Worm (Caenorhabditis elegans) whole organism, L2 larva: ENCODE results near the gene npr-16.

Experiments
- C34F6.9 ChIP-seq: fragments of 150-350 bp; optimal IDR thresholded peaks from 2 replicates; lab custom pipeline; 2014; ENCODE audit warnings: missing biosample characterization, missing genetic modification characterization
- F13H6.1 ChIP-seq: sonication (generic microtip); optimal IDR thresholded peaks from 2 replicates; lab custom pipeline; 2016; ENCODE audit warnings: missing genetic modification characterization, missing compliant biosample characterization
- R02D3.7 ChIP-seq: fragments of 150-350 bp; optimal IDR thresholded peaks from 2 replicates; lab custom pipeline; 2014; ENCODE audit warnings: missing biosample characterization, missing genetic modification characterization
- Y55F3AM.14 ChIP-seq: fragments of 200-800 bp; sonication (Bioruptor generic); optimal IDR thresholded peaks from 2 replicates; lab custom pipeline; 2018; ENCODE audit warnings: mild to moderate bottlenecking, missing genetic modification characterization, missing compliant biosample characterization
- ZK546.5 ChIP-seq: sonication (generic microtip); optimal IDR thresholded peaks from 2 replicates; lab custom pipeline; 2017; ENCODE audit warnings: missing biosample characterization, missing genetic modification characterization
- alr-1 ChIP-seq: fragments of 150-350 bp; optimal IDR thresholded peaks from 2 replicates; lab custom pipeline; 2014; ENCODE audit warnings: missing biosample characterization, missing genetic modification characterization
- aly-2 ChIP-seq: fragments of 150-350 bp; optimal IDR thresholded peaks from 2 replicates; lab custom pipeline; 2014; ENCODE audit warnings: missing biosample characterization, missing genetic modification characterization
- blmp-1 ChIP-seq: sonication (generic microtip); optimal IDR thresholded peaks from 2 replicates; lab custom pipeline; 2017; ENCODE audit warnings: missing genetic modification characterization, mild to moderate bottlenecking, missing compliant biosample characterization, antibody characterized with exemption, moderate library complexity; ENCODE audit not compliant: insufficient read depth
- ceh-16 ChIP-seq: fragments of 150-350 bp; optimal IDR thresholded peaks from 2 replicates; lab custom pipeline; 2014; ENCODE audit warnings: missing biosample characterization, missing genetic modification characterization
- crh-2 ChIP-seq: sonication (generic microtip); optimal IDR thresholded peaks from 2 replicates; lab custom pipeline; 2017; ENCODE audit warnings: missing biosample characterization, missing genetic modification characterization
- egl-27 ChIP-seq: sonication (generic microtip); optimal IDR thresholded peaks from 3 replicates; lab custom pipeline; 2017; ENCODE audit warnings: missing biosample characterization, missing genetic modification reagents, missing genetic modification characterization
- elt-1 ChIP-seq: fragments of 150-350 bp; optimal IDR thresholded peaks from 2 replicates; lab custom pipeline; 2014; ENCODE audit warnings: missing biosample characterization, missing genetic modification characterization
- elt-3 ChIP-seq: sonication (generic microtip); optimal IDR thresholded peaks from 2 replicates; lab custom pipeline; 2017; ENCODE audit warnings: missing biosample characterization, missing genetic modification characterization
- fos-1 ChIP-seq: fragments of 150-350 bp; optimal IDR thresholded peaks from 2 replicates; lab custom pipeline; 2014; ENCODE audit warnings: missing biosample characterization, missing genetic modification characterization
- gmeb-1 ChIP-seq: fragments of 150-350 bp; optimal IDR thresholded peaks from 2 replicates; lab custom pipeline; 2014; ENCODE audit warnings: missing biosample characterization, missing genetic modification characterization
- lin-13 ChIP-seq: fragments of 150-350 bp; optimal IDR thresholded peaks from 2 replicates; lab custom pipeline; 2014; ENCODE audit warnings: missing biosample characterization, missing genetic modification reagents, missing genetic modification characterization
- lin-39 ChIP-seq: fragments of 150-350 bp; optimal IDR thresholded peaks from 2 replicates; lab custom pipeline; 2014; ENCODE audit warnings: missing biosample characterization, missing genetic modification reagents, missing genetic modification characterization
- lsy-2 ChIP-seq, 2 experiments: fragments of 150-350 bp in 1 of 2; sonication (generic microtip) in 1 of 2; optimal IDR thresholded peaks; 2 replicates each; lab custom pipeline; 2014 to 2017; ENCODE audit warnings: missing biosample characterization in 2 of 2, missing genetic modification characterization in 2 of 2
- mab-5 ChIP-seq: fragments of 150-350 bp; optimal IDR thresholded peaks from 2 replicates; lab custom pipeline; 2014; ENCODE audit warnings: missing biosample characterization, missing genetic modification characterization
- mbf-1 ChIP-seq: sonication (generic microtip); optimal IDR thresholded peaks from 2 replicates; lab custom pipeline; 2017; ENCODE audit warnings: missing biosample characterization, missing genetic modification characterization
- mdl-1 ChIP-seq, 2 experiments: fragments of 150-350 bp in 1 of 2; sonication (generic microtip) in 1 of 2; optimal IDR thresholded peaks; 2 replicates each; lab custom pipeline; 2017; ENCODE audit warnings: missing biosample characterization in 2 of 2, missing genetic modification characterization in 2 of 2
- nhr-10 ChIP-seq: sonication (generic microtip); optimal IDR thresholded peaks from 2 replicates; lab custom pipeline; 2017; ENCODE audit warnings: missing biosample characterization, missing genetic modification characterization
- nhr-11 ChIP-seq: fragments of 150-350 bp; optimal IDR thresholded peaks from 2 replicates; lab custom pipeline; 2014; ENCODE audit warnings: missing biosample characterization, missing genetic modification characterization
- nhr-12 ChIP-seq: fragments of 150-350 bp; optimal IDR thresholded peaks from 2 replicates; lab custom pipeline; 2014; ENCODE audit warnings: missing biosample characterization, missing genetic modification characterization
- nhr-21 ChIP-seq: fragments of 150-350 bp; optimal IDR thresholded peaks from 2 replicates; lab custom pipeline; 2014; ENCODE audit warnings: missing biosample characterization, missing genetic modification characterization
- nhr-23 ChIP-seq: fragments of 150-350 bp; optimal IDR thresholded peaks from 2 replicates; lab custom pipeline; 2014; ENCODE audit warnings: missing biosample characterization, missing genetic modification reagents, missing genetic modification characterization
- nhr-237 ChIP-seq: fragments of 150-350 bp; optimal IDR thresholded peaks from 2 replicates; lab custom pipeline; 2014; ENCODE audit warnings: missing biosample characterization, missing genetic modification characterization
- nhr-6 ChIP-seq: fragments of 150-350 bp; optimal IDR thresholded peaks from 2 replicates; lab custom pipeline; 2014; ENCODE audit warnings: missing biosample characterization, missing genetic modification characterization
- nhr-77 ChIP-seq: fragments of 150-350 bp; optimal IDR thresholded peaks from 2 replicates; lab custom pipeline; 2014; ENCODE audit warnings: missing biosample characterization, missing genetic modification characterization
- peb-1 ChIP-seq: fragments of 150-350 bp; optimal IDR thresholded peaks from 2 replicates; lab custom pipeline; 2014; ENCODE audit warnings: missing biosample characterization, missing genetic modification characterization
- sem-4 ChIP-seq: fragments of 150-350 bp; optimal IDR thresholded peaks from 2 replicates; lab custom pipeline; 2014; ENCODE audit warnings: missing biosample characterization, missing genetic modification reagents, missing genetic modification characterization
- skn-1 ChIP-seq: sonication (generic microtip); optimal IDR thresholded peaks from 2 replicates; lab custom pipeline; 2017; ENCODE audit warnings: missing biosample characterization, missing genetic modification characterization
- sma-3 ChIP-seq: sonication (generic microtip); optimal IDR thresholded peaks from 2 replicates; lab custom pipeline; 2016; ENCODE audit warnings: missing genetic modification reagents, missing genetic modification characterization, missing compliant biosample characterization
- sma-9 ChIP-seq, 2 experiments: fragments of 150-350 bp in 1 of 2; sonication (generic microtip) in 1 of 2; optimal IDR thresholded peaks; 2 replicates each; lab custom pipeline; 2014 to 2016; ENCODE audit warnings: missing genetic modification characterization in 2 of 2, mild to moderate bottlenecking in 1 of 2, missing biosample characterization in 1 of 2, missing compliant biosample characterization in 1 of 2, missing genetic modification reagents in 1 of 2, moderate library complexity in 1 of 2
- snpc-4 ChIP-seq: fragments of 150-350 bp; optimal IDR thresholded peaks from 2 replicates; lab custom pipeline; 2014; ENCODE audit warnings: missing biosample characterization, missing genetic modification characterization
- unc-39 ChIP-seq: fragments of 150-350 bp; optimal IDR thresholded peaks from 2 replicates; lab custom pipeline; 2014; ENCODE audit warnings: missing biosample characterization, missing genetic modification characterization
- unc-55 ChIP-seq: fragments of 150-350 bp; sonication (generic microtip); optimal IDR thresholded peaks from 3 replicates; lab custom pipeline; 2014; ENCODE audit warnings: missing biosample characterization, missing genetic modification reagents, missing genetic modification characterization
- unc-62 ChIP-seq: fragments of 150-350 bp; optimal IDR thresholded peaks from 2 replicates; lab custom pipeline; 2014; ENCODE audit warnings: missing biosample characterization, missing genetic modification reagents, missing genetic modification characterization
- zag-1 ChIP-seq: fragments of 150-350 bp; optimal IDR thresholded peaks from 2 replicates; lab custom pipeline; 2014; ENCODE audit warnings: missing biosample characterization, missing genetic modification characterization
- ztf-11 ChIP-seq: sonication (generic microtip); optimal IDR thresholded peaks from 2 replicates; lab custom pipeline; 2017; ENCODE audit warnings: missing biosample characterization, missing genetic modification characterization

Gene npr-16

DNA sequence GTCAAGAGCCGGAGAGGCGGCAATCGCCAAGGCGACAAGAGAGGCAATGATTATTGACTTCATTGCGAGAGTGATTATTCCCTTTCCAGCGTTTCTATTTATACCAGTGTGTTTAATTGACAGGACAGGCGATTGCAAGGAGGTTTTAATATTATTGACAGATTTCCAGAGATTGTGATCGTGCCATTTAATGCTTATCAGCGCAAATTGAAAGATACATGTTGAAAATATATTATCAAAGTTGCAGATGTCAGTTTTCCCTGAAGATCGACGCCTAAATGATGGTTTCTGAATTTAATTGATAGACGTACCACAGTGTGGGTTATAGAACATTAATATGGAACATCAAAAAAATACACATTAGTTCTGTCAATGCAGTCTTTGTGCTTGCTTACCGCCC is 45.3 kb downstream of the npr-16 start, which contains the start of gene vit-4:
Gene vit-4 (minus strand): TSS at position 63 of the 400 bp plus-strand sequence.
- TF ChIP-seq mab-5 (no peak), nhr-11 (tag; lab: Kevin White, UChicago) (no peak), snpc-4 (no peak), gmeb-1 (tag; lab: Kevin White, UChicago) (no peak), unc-55 (no peak), fos-1 (tag; lab: Kevin White, UChicago) (no peak), peb-1 (tag; lab: Kevin White, UChicago) (no peak), sma-9 (GFP tag; optimal IDR thresholded peaks at IDR 0.05; lab: Kevin White, UChicago) (no peak), sma-9 (tag; optimal IDR thresholded peaks at IDR 0.05; lab: Kevin White, UChicago) (no peak), lin-39 (tag; lab: Kevin White, UChicago) (no peak), nhr-10 (tag; lab: Kevin White, UChicago) (no peak), C34F6.9 (tag; lab: Kevin White, UChicago) (no peak), egl-27 (tag; lab: Kevin White, UChicago) (no peak), elt-1 (tag; lab: Kevin White, UChicago) (no peak), Y55F3AM.14 (no peak), F13H6.1 (tag; lab: Kevin White, UChicago) (no peak), lsy-2 (tag; optimal IDR thresholded peaks at IDR 0.05; lab: Kevin White, UChicago) (no peak), nhr-21 (tag; lab: Kevin White, UChicago) (no peak), nhr-12 (no peak), mbf-1 (tag; lab: Kevin White, UChicago) (no peak), ZK546.5 (tag; lab: Kevin White, UChicago) (no peak)

- TF ChIP-seq mdl-1 (tag; optimal IDR thresholded peaks at IDR 0.05; lab: Kevin White, UChicago): no peak
- TF ChIP-seq fos-1 (tag; lab: Kevin White, UChicago): no peak
- TF ChIP-seq lin-13 (GFP tag; lab: Kevin White, UChicago): no peak
- TF ChIP-seq unc-62 (GFP tag; lab: Kevin White, UChicago): no peak
- TF ChIP-seq R02D3.7 (tag; lab: Kevin White, UChicago): no peak
- TF ChIP-seq unc-55: no peak
- no peak for TF ChIP-seq elt-1 (tag; lab: Kevin White, UChicago)
- TF ChIP-seq nhr-11 (tag; lab: Kevin White, UChicago): no peak
- TF ChIP-seq blmp-1 (tag; lab: Kevin White, UChicago): no peak
Measured at ce11 chrX:3566856-3567255, 48.3 kb downstream of the npr-16 start.

DNA sequence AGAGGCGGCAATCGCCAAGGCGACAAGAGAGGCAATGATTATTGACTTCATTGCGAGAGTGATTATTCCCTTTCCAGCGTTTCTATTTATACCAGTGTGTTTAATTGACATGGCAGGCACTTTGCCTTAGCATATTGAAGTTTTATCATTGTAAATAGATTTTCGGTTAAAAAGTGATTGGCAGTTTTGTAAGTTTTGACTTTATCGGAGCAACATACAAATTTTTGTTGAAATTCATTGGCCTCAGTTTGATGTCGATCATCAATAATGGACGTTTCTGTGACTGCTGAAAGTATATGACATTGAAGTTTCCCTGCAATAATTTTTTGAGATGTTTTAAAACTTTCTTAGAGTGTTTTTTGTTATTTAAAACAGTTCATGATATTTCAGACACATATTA is 53.9 kb downstream of the npr-16 start, which contains the start of gene vit-3:
Gene vit-3 (minus strand): TSS at position 60 of the 400 bp plus-strand sequence.
- TF ChIP-seq lin-13 (GFP tag; lab: Kevin White, UChicago) (no peak), F13H6.1 (tag; lab: Kevin White, UChicago) (no peak)
- TF ChIP-seq, all 48 proteins: peak for 0

DNA sequence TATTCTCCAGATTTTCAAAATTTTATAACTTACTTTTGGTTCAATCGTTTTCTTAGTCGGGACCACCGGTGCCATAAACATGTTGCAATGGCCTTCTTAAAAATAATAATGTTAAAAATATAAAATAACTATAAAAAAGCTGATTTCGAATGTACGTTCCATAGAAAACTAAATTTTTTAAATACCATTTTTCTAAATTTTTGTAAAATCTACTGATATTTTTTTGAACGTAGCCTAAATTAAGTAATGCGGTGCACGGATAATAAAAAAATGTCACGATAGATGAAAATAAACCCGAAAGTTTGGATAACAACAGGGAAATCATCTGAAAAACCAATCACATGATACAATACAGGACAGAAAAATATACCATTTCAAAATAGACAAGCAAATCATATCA is 54.9 kb downstream of the npr-16 start, which contains the start of gene T27A10.5:
Gene T27A10.5 (minus strand): TSS at position 101 of the 400 bp plus-strand sequence.
- TF ChIP-seq unc-39 (tag; lab: Kevin White, UChicago): no peak
- no peak for TF ChIP-seq crh-2 (tag; lab: Kevin White, UChicago)
- no peak for TF ChIP-seq elt-3 (tag; lab: Kevin White, UChicago)
- TF ChIP-seq, all 48 proteins: peak for 0

ce11 chrX:3576239-3576638 is 57.6 kb downstream of the npr-16 start, which contains the start of gene ckc-1:
ckc-1 (plus strand) TSS chrX:3576606.
- no peak for TF ChIP-seq nhr-77 (tag; lab: Kevin White, UChicago)
- no peak for TF ChIP-seq skn-1 (tag; lab: Kevin White, UChicago)
- no peak for TF ChIP-seq nhr-237 (tag; lab: Kevin White, UChicago)
- TF ChIP-seq mbf-1 (tag; lab: Kevin White, UChicago): no peak
- TF ChIP-seq ceh-16 (tag; lab: Kevin White, UChicago): no peak
- no peak for TF ChIP-seq nhr-23 (tag; lab: Kevin White, UChicago)
- TF ChIP-seq lin-39 (tag; lab: Kevin White, UChicago): no peak
- no peak for TF ChIP-seq unc-62 (GFP tag; lab: Kevin White, UChicago)
- no peak for TF ChIP-seq ztf-11 (tag; lab: Kevin White, UChicago)
- TF ChIP-seq elt-3 (tag; lab: Kevin White, UChicago): no peak
- TF ChIP-seq sma-9 (GFP tag; optimal IDR thresholded peaks at IDR 0.05; lab: Kevin White, UChicago): peak; percentile 27
- no peak for TF ChIP-seq sma-9 (tag; optimal IDR thresholded peaks at IDR 0.05; lab: Kevin White, UChicago)
- TF ChIP-seq mab-5: no peak
- no peak for TF ChIP-seq mdl-1 (tag; optimal IDR thresholded peaks at IDR 0.05; lab: Kevin White, UChicago)
- no peak for TF ChIP-seq zag-1 (tag; lab: Kevin White, UChicago)
- no peak for TF ChIP-seq sma-3 (GFP tag; lab: Kevin White, UChicago)
- TF ChIP-seq blmp-1 (tag; lab: Kevin White, UChicago): no peak
- no peak for TF ChIP-seq aly-2
- peak; percentile 55 for TF ChIP-seq crh-2 (tag; lab: Kevin White, UChicago)
- TF ChIP-seq R02D3.7 (tag; lab: Kevin White, UChicago): no peak
- no peak for TF ChIP-seq F13H6.1 (tag; lab: Kevin White, UChicago)
- no peak for TF ChIP-seq lin-13 (GFP tag; lab: Kevin White, UChicago)
- TF ChIP-seq alr-1 (tag; lab: Kevin White, UChicago): no peak
- no peak for TF ChIP-seq nhr-12
- TF ChIP-seq nhr-21 (tag; lab: Kevin White, UChicago): no peak
- no peak for TF ChIP-seq sem-4 (tag; lab: Kevin White, UChicago)
- TF ChIP-seq nhr-11 (tag; lab: Kevin White, UChicago): no peak
- no peak for TF ChIP-seq C34F6.9 (tag; lab: Kevin White, UChicago)
- TF ChIP-seq lsy-2 (tag; optimal IDR thresholded peaks at IDR 0.05; lab: Kevin White, UChicago): no peak
- TF ChIP-seq unc-55: no peak
- TF ChIP-seq peb-1 (tag; lab: Kevin White, UChicago): no peak
- no peak for TF ChIP-seq nhr-6 (tag; lab: Kevin White, UChicago)
- TF ChIP-seq gmeb-1 (tag; lab: Kevin White, UChicago): peak; percentile 37
- TF ChIP-seq fos-1 (tag; lab: Kevin White, UChicago): peak; percentile 98
- no peak for TF ChIP-seq nhr-10 (tag; lab: Kevin White, UChicago)
